Fruit fly (Drosophila melanogaster) whole organism, embryonic: ENCODE data around the gene Duox.

Experiments
- Aef1 ChIP-seq: fragments of 200-800 bp; sonication (Bioruptor generic); IDR thresholded peaks from 3 replicates; pipeline ENCODE4 v1.3.6; 2022; ENCODE audit warnings: missing biosample characterization, missing genetic modification characterization
- Atf-2 ChIP-seq: fragments of 200-800 bp; sonication (Bioruptor generic); optimal IDR thresholded peaks from 2 replicates; lab custom pipeline; 2016; ENCODE audit warnings: missing biosample characterization, missing genetic modification characterization
- Awh ChIP-seq: fragments of 200-800 bp; sonication (Bioruptor generic); IDR thresholded peaks from 2 replicates; pipeline ENCODE4, ENCODE4 v1.3.6; 2022; ENCODE audit warnings: missing biosample characterization, missing genetic modification characterization
- CG10147 ChIP-seq: fragments of 200-800 bp; sonication (Bioruptor generic); optimal IDR thresholded peaks from 2 replicates; lab custom pipeline; 2019; ENCODE audit warnings: missing biosample characterization, mild to moderate bottlenecking, missing genetic modification characterization, moderate library complexity
- CG11504 ChIP-seq: fragments of 200-800 bp; sonication (Bioruptor generic); optimal IDR thresholded peaks from 3 replicates; lab custom pipeline; 2019; ENCODE audit warnings: missing biosample characterization, mild to moderate bottlenecking, missing genetic modification characterization, moderate library complexity
- CG12071 ChIP-seq: fragments of 200-800 bp; sonication (Bioruptor generic); optimal IDR thresholded peaks from 3 replicates; lab custom pipeline; 2018; ENCODE audit warnings: missing biosample characterization, mild to moderate bottlenecking, missing genetic modification characterization
- CG12155 ChIP-seq: fragments of 200-800 bp; sonication (Bioruptor generic); optimal IDR thresholded peaks from 3 replicates; lab custom pipeline; 2016; ENCODE audit warnings: missing biosample characterization, missing genetic modification characterization
- CG15269 ChIP-seq: fragments of 200-800 bp; sonication (Bioruptor generic); optimal IDR thresholded peaks from 2 replicates; lab custom pipeline; 2018; ENCODE audit warnings: missing biosample characterization, mild to moderate bottlenecking, missing genetic modification characterization, moderate library complexity
- CG1529 ChIP-seq: fragments of 200-800 bp; sonication (Bioruptor generic); optimal IDR thresholded peaks from 3 replicates; lab custom pipeline; 2018; ENCODE audit warnings: missing biosample characterization, missing genetic modification characterization
- CG15696 ChIP-seq: fragments of 200-800 bp; sonication (Bioruptor generic); optimal IDR thresholded peaks from 2 replicates; lab custom pipeline; 2019; ENCODE audit warnings: missing biosample characterization, mild to moderate bottlenecking, missing genetic modification characterization, moderate library complexity
- CG18262 ChIP-seq: fragments of 200-800 bp; optimal IDR thresholded peaks from 3 replicates; lab custom pipeline; 2019; ENCODE audit warnings: missing biosample characterization, mild to moderate bottlenecking, missing genetic modification characterization, moderate library complexity
- CG2678 ChIP-seq: fragments of 200-800 bp; sonication (Bioruptor generic); optimal IDR thresholded peaks from 3 replicates; lab custom pipeline; 2019; ENCODE audit warnings: missing biosample characterization, mild to moderate bottlenecking, missing genetic modification characterization, moderate library complexity
- CG31224 ChIP-seq: fragments of 200-800 bp; sonication (Bioruptor generic); IDR thresholded peaks from 2 replicates; pipeline ENCODE4 v1.3.6; 2022; ENCODE audit warnings: missing biosample characterization, missing genetic modification characterization
- CG3163 ChIP-seq: fragments of 200-800 bp; sonication (Bioruptor generic); optimal IDR thresholded peaks from 3 replicates; lab custom pipeline; 2016; ENCODE audit warnings: missing biosample characterization, missing genetic modification characterization
- CG3281 ChIP-seq: fragments of 200-800 bp; sonication (Bioruptor generic); optimal IDR thresholded peaks from 3 replicates; lab custom pipeline; 2017; ENCODE audit warnings: missing biosample characterization, mild to moderate bottlenecking, missing genetic modification characterization
- CG3838 ChIP-seq: fragments of 200-800 bp; sonication (Bioruptor generic); optimal IDR thresholded peaks from 3 replicates; lab custom pipeline; 2016; ENCODE audit warnings: missing biosample characterization, missing genetic modification characterization
- CG43689 ChIP-seq: fragments of 200-800 bp; sonication (Bioruptor generic); IDR thresholded peaks from 2 replicates; pipeline ENCODE4 v1.3.6; 2022; ENCODE audit warnings: missing biosample characterization, missing genetic modification characterization
- CG4424 ChIP-seq: fragments of 200-800 bp; sonication (Bioruptor generic); optimal IDR thresholded peaks from 3 replicates; lab custom pipeline; 2016; ENCODE audit warnings: missing biosample characterization, missing genetic modification characterization
- CG6683 ChIP-seq: fragments of 200-800 bp; sonication (Bioruptor generic); optimal IDR thresholded peaks from 2 replicates; lab custom pipeline; 2017; ENCODE audit warnings: missing biosample characterization, mild to moderate bottlenecking, missing genetic modification characterization, missing genetic modification reagents
- CG6689 ChIP-seq: fragments of 200-800 bp; sonication (Bioruptor generic); IDR thresholded peaks from 2 replicates; pipeline ENCODE4 v1.3.6; 2022; ENCODE audit warnings: missing biosample characterization, missing genetic modification characterization
- CG8944 ChIP-seq: fragments of 200-800 bp; sonication (Bioruptor generic); optimal IDR thresholded peaks from 3 replicates; lab custom pipeline; 2016; ENCODE audit warnings: missing biosample characterization, missing genetic modification characterization
- CG9215 ChIP-seq: fragments of 200-800 bp; sonication (Bioruptor generic); IDR thresholded peaks from 2 replicates; pipeline ENCODE4 v1.3.6; 2022; ENCODE audit warnings: missing biosample characterization, missing genetic modification characterization
- Doc2 ChIP-seq: fragments of 200-800 bp; sonication (Bioruptor generic); IDR thresholded peaks from 2 replicates; pipeline ENCODE4 v1.3.6; 2022; ENCODE audit warnings: missing biosample characterization, missing genetic modification characterization
- Dp ChIP-seq: fragments of 200-800 bp; sonication (Bioruptor generic); optimal IDR thresholded peaks from 2 replicates; lab custom pipeline; 2018; ENCODE audit warnings: missing biosample characterization, mild to moderate bottlenecking, missing genetic modification characterization, moderate library complexity
- Drgx ChIP-seq: fragments of 200-800 bp; sonication (Bioruptor generic); IDR thresholded peaks from 2 replicates; pipeline ENCODE4 v1.3.6; 2022; ENCODE audit warnings: missing biosample characterization, missing genetic modification characterization
- ERR ChIP-seq: fragments of 200-800 bp; sonication (Bioruptor generic); optimal IDR thresholded peaks from 2 replicates; lab custom pipeline; 2016; ENCODE audit warnings: missing biosample characterization, missing genetic modification characterization
- Hr3 ChIP-seq: fragments of 200-800 bp; sonication (Bioruptor generic); optimal IDR thresholded peaks from 3 replicates; lab custom pipeline; 2016; ENCODE audit warnings: missing biosample characterization, missing genetic modification characterization
- Hr39 ChIP-seq: fragments of >200 bp; optimal IDR thresholded peaks from 2 replicates; lab custom pipeline; 2017
- Max ChIP-seq: fragments of 200-800 bp; sonication (Bioruptor generic); optimal IDR thresholded peaks from 2 replicates; lab custom pipeline; 2016; ENCODE audit warnings: missing biosample characterization, mild to moderate bottlenecking, missing genetic modification characterization
- Neu2 ChIP-seq: fragments of 200-800 bp; sonication (Bioruptor generic); optimal IDR thresholded peaks from 3 replicates; lab custom pipeline; 2016; ENCODE audit warnings: missing biosample characterization, missing genetic modification characterization, borderline replicate concordance
- Ptx1 ChIP-seq: fragments of 200-800 bp; sonication (Bioruptor generic); IDR thresholded peaks from 2 replicates; pipeline ENCODE4 v1.3.6; 2022; ENCODE audit warnings: missing biosample characterization, missing genetic modification characterization
- Sin3A ChIP-seq: fragments of >200 bp; optimal IDR thresholded peaks from 2 replicates; lab custom pipeline; 2018
- Tbp ChIP-seq: fragments of >200 bp; optimal IDR thresholded peaks from 2 replicates; lab custom pipeline; 2018; ENCODE audit warnings: missing biosample characterization, missing genetic modification characterization
- chinmo ChIP-seq: fragments of 200-800 bp; sonication (Bioruptor generic); IDR thresholded peaks from 4 replicates; pipeline ENCODE4 v1.3.6; 2022; ENCODE audit warnings: missing biosample characterization, missing genetic modification characterization; ENCODE audit not compliant: partially characterized antibody
- chm ChIP-seq: fragments of 200-800 bp; sonication (Bioruptor generic); IDR thresholded peaks from 2 replicates; pipeline ENCODE4 v1.3.6; 2022; ENCODE audit warnings: missing biosample characterization, missing genetic modification characterization
- ci ChIP-seq: fragments of 200-800 bp; sonication (Bioruptor generic); IDR thresholded peaks from 3 replicates; pipeline ENCODE4 v1.3.6; 2022; ENCODE audit warnings: missing biosample characterization, missing genetic modification characterization
- dmrt11E ChIP-seq: fragments of 200-800 bp; sonication (Bioruptor generic); optimal IDR thresholded peaks from 3 replicates; lab custom pipeline; 2018; ENCODE audit warnings: missing biosample characterization, mild to moderate bottlenecking, missing genetic modification characterization, moderate library complexity
- fd102C ChIP-seq: fragments of 200-800 bp; sonication (Bioruptor generic); optimal IDR thresholded peaks from 2 replicates; lab custom pipeline; 2018; ENCODE audit warnings: missing biosample characterization, mild to moderate bottlenecking, missing genetic modification characterization, moderate library complexity
- lab ChIP-seq: fragments of 200-800 bp; sonication (Bioruptor generic); optimal IDR thresholded peaks from 3 replicates; lab custom pipeline; 2017; ENCODE audit warnings: missing biosample characterization, missing genetic modification characterization, mild to moderate bottlenecking, moderate library complexity, missing genetic modification reagents
- lilli ChIP-seq: fragments of 200-800 bp; sonication (Bioruptor generic); optimal IDR thresholded peaks from 3 replicates; lab custom pipeline; 2016; ENCODE audit warnings: missing biosample characterization, missing genetic modification characterization
- lola ChIP-seq, 3 experiments: fragments of >200 bp in 2 of 3; fragments of 200-800 bp in 1 of 3; sonication (Bioruptor generic) in 1 of 3; optimal IDR thresholded peaks; 2 replicates each; lab custom pipeline; 2017 to 2019; ENCODE audit warnings: missing biosample characterization in 3 of 3, missing genetic modification characterization in 3 of 3, mild to moderate bottlenecking in 1 of 3, moderate library complexity in 1 of 3
- mam ChIP-seq: fragments of 200-800 bp; sonication (Bioruptor generic); optimal IDR thresholded peaks from 3 replicates; lab custom pipeline; 2016; ENCODE audit warnings: missing biosample characterization, missing genetic modification characterization
- nmo ChIP-seq: fragments of 200-800 bp; sonication (Bioruptor generic); optimal IDR thresholded peaks from 2 replicates; lab custom pipeline; 2018; ENCODE audit warnings: missing biosample characterization, mild to moderate bottlenecking, missing genetic modification characterization, moderate library complexity
- phol ChIP-seq: fragments of 200-800 bp; sonication (Bioruptor generic); optimal IDR thresholded peaks from 3 replicates; lab custom pipeline; 2018; ENCODE audit warnings: missing biosample characterization, mild to moderate bottlenecking, missing genetic modification characterization, moderate library complexity
- prd ChIP-seq, 3 experiments: fragments of >200 bp in 2 of 3; fragments of 200-800 bp in 1 of 3; sonication (Bioruptor generic) in 1 of 3; optimal IDR thresholded peaks in 2 of 3; IDR thresholded peaks in 1 of 3; 2 replicates in 2 of 3; 3 replicates in 1 of 3; pipeline versions ENCODE4 v1.3.6 to Lab custom; 2017 to 2022; ENCODE audit warnings: missing biosample characterization in 1 of 3, missing genetic modification characterization in 1 of 3
- pum ChIP-seq: fragments of 200-800 bp; sonication (Bioruptor generic); optimal IDR thresholded peaks from 2 replicates; lab custom pipeline; 2016; ENCODE audit warnings: missing biosample characterization, missing genetic modification characterization
- row ChIP-seq: fragments of 200-800 bp; sonication (Bioruptor generic); IDR thresholded peaks from 3 replicates; pipeline ENCODE4 v1.3.6; 2022; ENCODE audit warnings: missing biosample characterization, missing genetic modification characterization
- salm ChIP-seq: fragments of 200-800 bp; sonication (Bioruptor generic); optimal IDR thresholded peaks from 2 replicates; lab custom pipeline; 2018; ENCODE audit warnings: missing biosample characterization, mild to moderate bottlenecking, missing genetic modification characterization
- schlank ChIP-seq: fragments of 200-800 bp; sonication (Bioruptor generic); optimal IDR thresholded peaks from 2 replicates; lab custom pipeline; 2018; ENCODE audit warnings: missing biosample characterization, mild to moderate bottlenecking, missing genetic modification characterization
- so ChIP-seq: fragments of 200-800 bp; sonication (Bioruptor generic); IDR thresholded peaks from 3 replicates; pipeline ENCODE4 v1.3.6; 2022; ENCODE audit warnings: missing biosample characterization, missing genetic modification characterization

The Duox gene

dm6 chr2L:2872968-2873728 lies 43.1 kb upstream of the Duox start (continued):
- no peak for TF ChIP-seq CG12071 (GFP tag; lab: Kevin White, UChicago)
- TF ChIP-seq so: no peak
- TF ChIP-seq lilli (GFP tag; lab: Kevin White, UChicago): peak; percentile 67
- no peak for TF ChIP-seq CG43689
- TF ChIP-seq CG2678 (tag; lab: Kevin White, UChicago): peak; percentile 37
- no peak for TF ChIP-seq Max (GFP tag; lab: Kevin White, UChicago)
- TF ChIP-seq CG12155 (GFP tag; lab: Kevin White, UChicago): peak; percentile 1
- TF ChIP-seq Hr39: no peak
- TF ChIP-seq Atf-2 (GFP tag; lab: Kevin White, UChicago): no peak
- TF ChIP-seq CG10147 (GFP tag; lab: Kevin White, UChicago): no peak
- TF ChIP-seq nmo (GFP tag; lab: Kevin White, UChicago): peak; percentile 7
- TF ChIP-seq chinmo (GFP tag; lab: Robert Waterston, UW): peak; percentile 79; the same call in 2 of the 4 replicates
- TF ChIP-seq Hr3 (GFP tag; lab: Kevin White, UChicago): no peak
- no peak for TF ChIP-seq CG6689 (GFP tag; lab: Robert Waterston, UW)
- TF ChIP-seq schlank (tag; lab: Kevin White, UChicago): no peak
- TF ChIP-seq ci (GFP tag; lab: Robert Waterston, UW): peak; percentile 43; the same call in 2 of the 3 replicates
- no peak for TF ChIP-seq Dp (GFP tag; lab: Kevin White, UChicago)
- TF ChIP-seq fd102C: no peak
- TF ChIP-seq Drgx (GFP tag; lab: Robert Waterston, UW): peak; percentile 30; the same call in 1 of the 2 replicates
- TF ChIP-seq lab: peak; percentile 46
- no peak for TF ChIP-seq Neu2 (GFP tag; lab: Kevin White, UChicago)
- peak; percentile 14 for TF ChIP-seq CG4424 (GFP tag; lab: Kevin White, UChicago)
- peak; percentile 12 for TF ChIP-seq pum (GFP tag; lab: Kevin White, UChicago)
- no peak for TF ChIP-seq phol (tag; lab: Kevin White, UChicago)
- peak; percentile 44; the same call in 1 of the 2 replicates for TF ChIP-seq Ptx1 (GFP tag; lab: Robert Waterston, UW)
- TF ChIP-seq CG3163 (GFP tag; lab: Kevin White, UChicago): no peak
- TF ChIP-seq chm (GFP tag; lab: Robert Waterston, UW): 0 out of 2 replicates have a peak, but pooled peaks have one; percentile 29
- TF ChIP-seq CG6683 (GFP tag; lab: Kevin White, UChicago): no peak
- TF ChIP-seq row (GFP tag; lab: Robert Waterston, UW): peak; percentile 49; the same call in 2 of the 3 replicates
- no peak for TF ChIP-seq CG9215
- TF ChIP-seq CG3838 (GFP tag; lab: Kevin White, UChicago): no peak
- no peak for TF ChIP-seq Aef1 (GFP tag; lab: Robert Waterston, UW)
- TF ChIP-seq CG8944 (GFP tag; lab: Kevin White, UChicago): no peak
- no peak for TF ChIP-seq Awh (GFP tag; lab: Robert Waterston, UW)
- TF ChIP-seq CG31224 (GFP tag; lab: Robert Waterston, UW): no peak
- TF ChIP-seq salm (tag; lab: Kevin White, UChicago): no peak
- TF ChIP-seq prd (optimal IDR thresholded peaks at IDR 0.05; lab: Kevin White, UChicago): no peak
- TF ChIP-seq prd (GFP tag; IDR thresholded peaks at IDR 0.05; lab: Robert Waterston, UW): peak; percentile 63
- TF ChIP-seq Tbp (GFP tag; lab: Kevin White, UChicago): no peak
- no peak for TF ChIP-seq lola (GFP tag; optimal IDR thresholded peaks at IDR 0.05; lab: Kevin White, UChicago)
- no peak for TF ChIP-seq CG15696 (tag; lab: Kevin White, UChicago)
- no peak for TF ChIP-seq CG1529 (GFP tag; lab: Kevin White, UChicago)
- no peak for TF ChIP-seq Sin3A (lab: Kevin White, UChicago)
- peak; percentile 1 for TF ChIP-seq CG18262 (tag; lab: Kevin White, UChicago)
- no peak for TF ChIP-seq dmrt11E (tag; lab: Kevin White, UChicago)
- peak; percentile 38 for TF ChIP-seq CG3281 (GFP tag; lab: Kevin White, UChicago)
- peak; percentile 41 for TF ChIP-seq CG15269 (tag; lab: Kevin White, UChicago)
- peak; percentile 11 for TF ChIP-seq ERR (GFP tag; lab: Kevin White, UChicago)
- TF ChIP-seq Doc2 (GFP tag; lab: Robert Waterston, UW): no peak
- TF ChIP-seq CG11504 (tag; lab: Kevin White, UChicago): peak; percentile 39
- peak; percentile 50 for TF ChIP-seq mam
